Fruit fly (Drosophila melanogaster) whole organism, embryonic: ENCODE data around the gene Sik2.
A peak's percentile ranks its signal among the peaks of the same experiment; 100 is the strongest.

Source experiments
- B-H2 ChIP-seq: fragments of 200-800 bp; sonication (Bioruptor generic); optimal IDR thresholded peaks from 2 replicates; lab custom pipeline; 2018; ENCODE audit warnings: missing biosample characterization, mild to moderate bottlenecking, missing genetic modification characterization
- CG10267 ChIP-seq: fragments of 200-800 bp; sonication (Bioruptor generic); optimal IDR thresholded peaks from 2 replicates; lab custom pipeline; 2018; ENCODE audit warnings: missing biosample characterization, mild to moderate bottlenecking, missing genetic modification characterization, moderate library complexity
- CG11085 ChIP-seq: fragments of 200-800 bp; sonication (Bioruptor generic); IDR thresholded peaks from 2 replicates; pipeline ENCODE4 v1.3.6; 2022; ENCODE audit warnings: missing biosample characterization, missing genetic modification characterization
- CG11560 ChIP-seq: fragments of 200-800 bp; sonication (Bioruptor generic); IDR thresholded peaks from 3 replicates; pipeline ENCODE4 v1.3.6; 2022; ENCODE audit warnings: missing biosample characterization, missing genetic modification characterization
- CG12104 ChIP-seq: fragments of 200-800 bp; sonication (Bioruptor generic); optimal IDR thresholded peaks from 3 replicates; lab custom pipeline; 2016; ENCODE audit warnings: missing biosample characterization, missing genetic modification characterization
- CG12299 ChIP-seq: fragments of 200-800 bp; sonication (Bioruptor generic); optimal IDR thresholded peaks from 2 replicates; lab custom pipeline; 2018; ENCODE audit warnings: missing biosample characterization, mild to moderate bottlenecking, missing genetic modification characterization
- CG12659 ChIP-seq: fragments of 200-800 bp; sonication (Bioruptor generic); optimal IDR thresholded peaks from 3 replicates; lab custom pipeline; 2017; ENCODE audit warnings: mild to moderate bottlenecking, missing biosample characterization, missing genetic modification reagents, missing genetic modification characterization
- CG14710 ChIP-seq: fragments of 200-800 bp; sonication (Bioruptor generic); optimal IDR thresholded peaks from 3 replicates; lab custom pipeline; 2019; ENCODE audit warnings: missing biosample characterization, mild to moderate bottlenecking, missing genetic modification characterization, moderate library complexity
- CG16863 ChIP-seq: fragments of 200-800 bp; sonication (Bioruptor generic); optimal IDR thresholded peaks from 3 replicates; lab custom pipeline; 2016; ENCODE audit warnings: missing biosample characterization, missing genetic modification characterization
- CG17328 ChIP-seq: fragments of 200-800 bp; sonication (Bioruptor generic); IDR thresholded peaks from 2 replicates; pipeline ENCODE4 v1.3.6; 2022; ENCODE audit warnings: missing biosample characterization, missing genetic modification characterization
- CG17361 ChIP-seq: fragments of 200-800 bp; sonication (Bioruptor generic); IDR thresholded peaks from 3 replicates; pipeline ENCODE4 v1.3.6; 2022; ENCODE audit warnings: missing biosample characterization, missing genetic modification characterization
- CG18262 ChIP-seq: fragments of 200-800 bp; optimal IDR thresholded peaks from 3 replicates; lab custom pipeline; 2019; ENCODE audit warnings: missing biosample characterization, mild to moderate bottlenecking, missing genetic modification characterization, moderate library complexity
- CG31441 ChIP-seq: fragments of 200-800 bp; sonication (Bioruptor generic); IDR thresholded peaks from 2 replicates; pipeline ENCODE4 v1.3.6; 2022; ENCODE audit warnings: missing biosample characterization, missing genetic modification characterization
- CG3995 ChIP-seq: fragments of 200-800 bp; sonication (Bioruptor generic); optimal IDR thresholded peaks from 3 replicates; lab custom pipeline; 2016; ENCODE audit warnings: missing biosample characterization, missing genetic modification characterization
- CG43689 ChIP-seq: fragments of 200-800 bp; sonication (Bioruptor generic); IDR thresholded peaks from 2 replicates; pipeline ENCODE4 v1.3.6; 2022; ENCODE audit warnings: missing biosample characterization, missing genetic modification characterization
- CG6791 ChIP-seq: fragments of 200-800 bp; sonication (Bioruptor generic); IDR thresholded peaks from 3 replicates; pipeline ENCODE4 v1.3.6; 2022; ENCODE audit warnings: missing biosample characterization, missing genetic modification characterization; ENCODE audit not compliant: partially characterized antibody
- CG7357 ChIP-seq: fragments of 200-800 bp; sonication (Bioruptor generic); IDR thresholded peaks from 3 replicates; pipeline ENCODE4 v1.3.6; 2022; ENCODE audit warnings: missing biosample characterization, missing genetic modification characterization
- CG9797 ChIP-seq: fragments of 200-800 bp; sonication (Bioruptor generic); optimal IDR thresholded peaks from 3 replicates; lab custom pipeline; 2018; ENCODE audit warnings: missing biosample characterization, mild to moderate bottlenecking, missing genetic modification characterization
- CG9817 ChIP-seq: fragments of 200-800 bp; sonication (Bioruptor generic); optimal IDR thresholded peaks from 2 replicates; lab custom pipeline; 2018; ENCODE audit warnings: missing biosample characterization, mild to moderate bottlenecking, missing genetic modification characterization, moderate library complexity
- CG9932 ChIP-seq: fragments of 200-800 bp; sonication (Bioruptor generic); IDR thresholded peaks from 2 replicates; pipeline ENCODE4 v1.3.6; 2022; ENCODE audit warnings: missing biosample characterization, missing genetic modification characterization
- Doc3 ChIP-seq: fragments of 200-800 bp; sonication (Bioruptor generic); IDR thresholded peaks from 3 replicates; pipeline ENCODE4 v1.3.6; 2022; ENCODE audit warnings: missing biosample characterization, missing genetic modification characterization; ENCODE audit not compliant: partially characterized antibody
- Dref ChIP-seq: fragments of 200-800 bp; sonication (Bioruptor generic); IDR thresholded peaks from 2 replicates; pipeline ENCODE4 v1.3.6; 2022; ENCODE audit warnings: missing biosample characterization, missing genetic modification characterization
- Mad ChIP-seq: fragments of 200-800 bp; sonication (Bioruptor generic); optimal IDR thresholded peaks from 2 replicates; lab custom pipeline; 2016; ENCODE audit warnings: missing biosample characterization, missing genetic modification characterization
- Max ChIP-seq: fragments of 200-800 bp; sonication (Bioruptor generic); optimal IDR thresholded peaks from 2 replicates; lab custom pipeline; 2016; ENCODE audit warnings: missing biosample characterization, mild to moderate bottlenecking, missing genetic modification characterization
- Mes4 ChIP-seq: fragments of 200-800 bp; sonication (Bioruptor generic); optimal IDR thresholded peaks from 2 replicates; lab custom pipeline; 2016; ENCODE audit warnings: missing biosample characterization, missing genetic modification characterization
- Myb ChIP-seq: fragments of 200-800 bp; sonication (Bioruptor generic); optimal IDR thresholded peaks from 2 replicates; lab custom pipeline; 2016; ENCODE audit warnings: missing biosample characterization, missing genetic modification characterization
- NFAT ChIP-seq: fragments of 200-800 bp; sonication (Bioruptor generic); IDR thresholded peaks from 2 replicates; pipeline ENCODE4 v1.3.6; 2022; ENCODE audit warnings: missing biosample characterization, missing genetic modification characterization
- Neu2 ChIP-seq: fragments of 200-800 bp; sonication (Bioruptor generic); optimal IDR thresholded peaks from 3 replicates; lab custom pipeline; 2016; ENCODE audit warnings: missing biosample characterization, missing genetic modification characterization, borderline replicate concordance
- Opbp ChIP-seq: fragments of 200-800 bp; sonication (Bioruptor generic); IDR thresholded peaks from 3 replicates; pipeline ENCODE4 v1.3.6; 2022; ENCODE audit warnings: missing biosample characterization, missing genetic modification characterization; ENCODE audit not compliant: partially characterized antibody
- Poxn ChIP-seq: fragments of 200-800 bp; sonication (Bioruptor generic); IDR thresholded peaks from 2 replicates; pipeline ENCODE4 v1.3.6; 2022; ENCODE audit warnings: missing biosample characterization, missing genetic modification characterization
- Rfx ChIP-seq: fragments of 200-800 bp; sonication (Bioruptor generic); IDR thresholded peaks from 2 replicates; pipeline ENCODE4 v1.3.6; 2022; ENCODE audit warnings: missing biosample characterization, missing genetic modification characterization
- Rx ChIP-seq: fragments of 200-800 bp; sonication (Bioruptor generic); IDR thresholded peaks from 2 replicates; pipeline ENCODE4 v1.3.6; 2022; ENCODE audit warnings: missing biosample characterization, missing genetic modification characterization
- Xbp1 ChIP-seq: fragments of 200-800 bp; sonication (Bioruptor generic); optimal IDR thresholded peaks from 3 replicates; lab custom pipeline; 2016; ENCODE audit warnings: missing biosample characterization, mild to moderate bottlenecking, missing genetic modification characterization
- ap ChIP-seq: fragments of 200-800 bp; sonication (Bioruptor generic); IDR thresholded peaks from 2 replicates; pipeline ENCODE4 v1.3.6; 2022; ENCODE audit warnings: missing biosample characterization, missing genetic modification characterization
- chn ChIP-seq: fragments of 200-800 bp; sonication (Bioruptor generic); optimal IDR thresholded peaks from 2 replicates; lab custom pipeline; 2016; ENCODE audit warnings: missing biosample characterization, missing genetic modification characterization
- ems ChIP-seq: fragments of 200-800 bp; sonication (Bioruptor generic); optimal IDR thresholded peaks from 3 replicates; lab custom pipeline; 2016; ENCODE audit warnings: missing biosample characterization, missing genetic modification characterization
- fd3F ChIP-seq: fragments of 200-800 bp; sonication (Bioruptor generic); optimal IDR thresholded peaks from 2 replicates; lab custom pipeline; 2018; ENCODE audit warnings: missing biosample characterization, mild to moderate bottlenecking, missing genetic modification characterization, moderate library complexity
- kah ChIP-seq: fragments of 200-800 bp; sonication (Bioruptor generic); optimal IDR thresholded peaks from 2 replicates; lab custom pipeline; 2018; ENCODE audit warnings: missing biosample characterization, mild to moderate bottlenecking, missing genetic modification characterization
- ken ChIP-seq: fragments of 200-800 bp; sonication (Bioruptor generic); IDR thresholded peaks from 3 replicates; pipeline ENCODE4 v1.3.6; 2022; ENCODE audit warnings: missing biosample characterization, missing genetic modification characterization
- nerfin-2 ChIP-seq: fragments of 200-800 bp; sonication (Bioruptor generic); IDR thresholded peaks from 2 replicates; pipeline ENCODE4 v1.3.6; 2022; ENCODE audit warnings: missing biosample characterization, missing genetic modification characterization; ENCODE audit not compliant: partially characterized antibody
- otp ChIP-seq: fragments of 200-800 bp; sonication (Bioruptor generic); IDR thresholded peaks from 3 replicates; pipeline ENCODE4, ENCODE4 v1.3.6; 2022; ENCODE audit warnings: missing biosample characterization, missing genetic modification characterization
- peb ChIP-seq: fragments of 200-800 bp; sonication (Bioruptor generic); IDR thresholded peaks from 2 replicates; pipeline ENCODE4 v1.3.6; 2022; ENCODE audit warnings: missing biosample characterization, missing genetic modification characterization
- prd ChIP-seq, 3 experiments: fragments of >200 bp in 2 of 3; fragments of 200-800 bp in 1 of 3; sonication (Bioruptor generic) in 1 of 3; optimal IDR thresholded peaks in 2 of 3; IDR thresholded peaks in 1 of 3; 2 replicates in 2 of 3; 3 replicates in 1 of 3; pipeline versions ENCODE4 v1.3.6 to Lab custom; 2017 to 2022; ENCODE audit warnings: missing biosample characterization in 1 of 3, missing genetic modification characterization in 1 of 3
- pzg ChIP-seq: fragments of 200-800 bp; sonication (Bioruptor generic); optimal IDR thresholded peaks from 3 replicates; lab custom pipeline; 2018; ENCODE audit warnings: missing biosample characterization, mild to moderate bottlenecking, missing genetic modification characterization, moderate library complexity
- rib ChIP-seq: fragments of 200-800 bp; sonication (Bioruptor generic); IDR thresholded peaks from 2 replicates; pipeline ENCODE4 v1.3.6; 2022; ENCODE audit warnings: missing biosample characterization, missing genetic modification characterization
- schlank ChIP-seq: fragments of 200-800 bp; sonication (Bioruptor generic); optimal IDR thresholded peaks from 2 replicates; lab custom pipeline; 2018; ENCODE audit warnings: missing biosample characterization, mild to moderate bottlenecking, missing genetic modification characterization
- sd ChIP-seq: fragments of 200-800 bp; sonication (Bioruptor generic); optimal IDR thresholded peaks from 3 replicates; lab custom pipeline; 2018; ENCODE audit warnings: missing biosample characterization, mild to moderate bottlenecking, missing genetic modification characterization, moderate library complexity
- sens ChIP-seq: fragments of 200-800 bp; sonication (Bioruptor generic); peaks from one replicate; lab custom pipeline; 2016; ENCODE audit warnings: missing biosample characterization, missing genetic modification characterization
- twi ChIP-seq: fragments of 200-800 bp; optimal IDR thresholded peaks from 2 replicates; lab custom pipeline; 2019; ENCODE audit warnings: missing biosample characterization, mild to moderate bottlenecking, missing genetic modification characterization, moderate library complexity
- tx ChIP-seq: fragments of 200-800 bp; sonication (Bioruptor generic); optimal IDR thresholded peaks from 2 replicates; lab custom pipeline; 2016; ENCODE audit warnings: missing biosample characterization, missing genetic modification characterization
- zen ChIP-seq: fragments of 200-800 bp; sonication (Bioruptor generic); optimal IDR thresholded peaks from 3 replicates; lab custom pipeline; 2018; ENCODE audit warnings: missing biosample characterization, mild to moderate bottlenecking, missing genetic modification characterization, moderate library complexity

Gene Sik2

dm6 chrX:2070708-2071063, 9.0 kb upstream of the Sik2 start (continued):
- TF ChIP-seq CG9817 (tag; lab: Kevin White, UChicago) (peak; percentile 64), Neu2 (GFP tag; lab: Kevin White, UChicago) (no peak), CG11085 (GFP tag; lab: Robert Waterston, UW) (peak; percentile 41; the same call in 1 of the 2 replicates), schlank (peak; percentile 23), zen (peak; percentile 20), CG9797 (GFP tag; lab: Kevin White, UChicago) (no peak), twi (no peak), sens (GFP tag; lab: Kevin White, UChicago) (peak; percentile 79), Xbp1 (peak; percentile 15), CG17328 (GFP tag; lab: Robert Waterston, UW) (peak; percentile 55; the same call in 1 of the 2 replicates), Myb (GFP tag; lab: Kevin White, UChicago) (peak; percentile 44), pzg (GFP tag; lab: Kevin White, UChicago) (no peak), Rx (GFP tag; lab: Robert Waterston, UW) (peak; percentile 49; the same call in 1 of the 2 replicates), Mes4 (no peak), ems (GFP tag; lab: Kevin White, UChicago) (no peak), CG31441 (GFP tag; lab: Robert Waterston, UW) (peak; percentile 44; the same call in 1 of the 2 replicates), peb (0 out of 2 replicates have a peak, but pooled peaks have one; percentile 33), rib (GFP tag; lab: Robert Waterston, UW) (peak; percentile 74), nerfin-2 (GFP tag; lab: Robert Waterston, UW) (no peak), CG17361 (GFP tag; lab: Robert Waterston, UW) (peak; percentile 55; the same call in 2 of the 3 replicates), Max (GFP tag; lab: Kevin White, UChicago) (no peak), CG11560 (tag; lab: Robert Waterston, UW) (no peak), CG12659 (GFP tag; lab: Kevin White, UChicago) (peak; percentile 54), CG10267 (tag; lab: Kevin White, UChicago) (peak; percentile 15), CG43689 (GFP tag; lab: Robert Waterston, UW) (no peak), CG16863 (peak; percentile 56), CG12104 (GFP tag; lab: Kevin White, UChicago) (peak; percentile 9), Poxn (GFP tag; lab: Robert Waterston, UW) (peak; percentile 22; the same call in 1 of the 2 replicates), chn (GFP tag; lab: Kevin White, UChicago) (peak; percentile 21), ap (GFP tag; lab: Robert Waterston, UW) (no peak), Rfx (peak; percentile 86), fd3F (peak; percentile 55), Dref (no peak), sd (tag; lab: Kevin White, UChicago) (peak; percentile 97), Doc3 (GFP tag; lab: Robert Waterston, UW) (no peak), CG6791 (GFP tag; lab: Robert Waterston, UW) (no peak), CG7357 (peak; percentile 63; the same call in 2 of the 3 replicates), B-H2 (GFP tag; lab: Kevin White, UChicago) (no peak), CG3995 (GFP tag; lab: Kevin White, UChicago) (peak; percentile 44), CG9932 (GFP tag; lab: Robert Waterston, UW) (peak; percentile 83), CG12299 (tag; lab: Kevin White, UChicago) (no peak), Opbp (GFP tag; lab: Robert Waterston, UW) (no peak), kah (GFP tag; lab: Kevin White, UChicago) (no peak), CG14710 (tag; lab: Kevin White, UChicago) (no peak), prd (optimal IDR thresholded peaks at IDR 0.05; lab: Kevin White, UChicago) (no peak), prd (GFP tag; IDR thresholded peaks at IDR 0.05; lab: Robert Waterston, UW) (peak; percentile 72), otp (GFP tag; lab: Robert Waterston, UW) (0 out of 3 replicates have a peak, but pooled peaks have one; percentile 52), NFAT (GFP tag; lab: Robert Waterston, UW) (peak; percentile 68), CG18262 (peak; percentile 39), tx (GFP tag; lab: Kevin White, UChicago) (peak; percentile 52), Mad (GFP tag; lab: Kevin White, UChicago) (peak; percentile 14), ken (GFP tag; lab: Robert Waterston, UW) (0 out of 3 replicates have a peak, but pooled peaks have one; percentile 50)
